Fruit fly (Drosophila melanogaster): ENCODE results near the gene hoe1.

The hoe1 gene

DNA sequence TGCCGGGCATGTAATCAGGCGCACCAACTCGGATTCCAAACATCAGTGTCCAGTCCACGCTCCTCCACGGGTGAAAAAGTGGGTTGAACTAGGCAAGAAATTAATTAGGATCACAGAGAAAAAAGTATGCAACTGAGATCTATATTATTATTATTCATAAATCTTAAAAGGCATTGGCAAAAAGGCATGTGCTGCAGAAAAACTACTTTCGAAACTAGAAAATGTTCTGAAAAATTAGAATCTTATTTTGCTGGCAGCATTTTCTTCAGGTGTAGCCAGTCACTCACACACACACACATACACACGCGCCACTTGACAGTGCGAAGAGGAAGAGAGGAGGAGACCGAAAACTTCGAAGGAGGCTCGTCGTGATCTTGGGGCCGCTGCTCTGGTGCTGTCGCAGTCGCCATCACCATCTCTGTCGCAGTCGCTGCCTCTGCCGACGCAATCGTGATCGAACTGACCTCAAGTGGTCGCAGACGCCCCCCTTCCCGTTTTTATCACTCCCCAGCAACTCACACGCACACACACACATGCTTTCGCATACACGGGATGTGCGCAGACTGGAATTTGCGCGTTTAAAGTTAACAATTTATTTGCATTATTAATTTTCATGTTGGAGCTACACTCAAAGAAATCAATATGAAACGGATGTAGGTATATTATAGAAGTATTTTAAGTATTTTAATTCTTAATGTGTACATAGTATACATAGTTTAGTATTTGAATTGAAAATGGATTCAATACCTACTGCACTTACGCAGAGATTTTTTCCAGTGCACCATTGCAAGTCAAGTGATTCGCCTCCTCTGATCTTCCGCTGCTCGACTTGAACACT is 44.6 kb downstream of the hoe1 start (continued):
- peak; percentile 70 for TF ChIP-seq Oli (tag; optimal IDR thresholded peaks at IDR 0.05)
- no peak for TF ChIP-seq Eip74EF (GFP tag; optimal IDR thresholded peaks at IDR 0.05)
- TF ChIP-seq CG13624 (GFP tag; optimal IDR thresholded peaks at IDR 0.05): no peak
- peak; percentile 36 for TF ChIP-seq CG31224 (GFP tag; IDR thresholded peaks at IDR 0.05)
- TF ChIP-seq CG8944 (GFP tag; optimal IDR thresholded peaks at IDR 0.05): no peak
- no peak for TF ChIP-seq zen2 (GFP tag; IDR thresholded peaks at IDR 0.05; ENCODE audit: partially characterized antibody)
- TF ChIP-seq Asciz (GFP tag; optimal IDR thresholded peaks at IDR 0.05): peak; percentile 12
- TF ChIP-seq Med (GFP tag): peak; percentile 71
- TF ChIP-seq Dp (GFP tag; optimal IDR thresholded peaks at IDR 0.05): no peak
- TF ChIP-seq Dfd (GFP tag; optimal IDR thresholded peaks at IDR 0.05): no peak
- peak; percentile 19 for TF ChIP-seq Blimp-1 (GFP tag; optimal IDR thresholded peaks at IDR 0.05)
- TF ChIP-seq her (GFP tag; optimal IDR thresholded peaks at IDR 0.05): no peak
- TF ChIP-seq corto (GFP tag; optimal IDR thresholded peaks at IDR 0.05): peak; percentile 87
- TF ChIP-seq CG3838 (GFP tag; optimal IDR thresholded peaks at IDR 0.05): no peak
- TF ChIP-seq ap (GFP tag; IDR thresholded peaks at IDR 0.05): peak; percentile 31; the same call in 1 of the 2 replicates
- TF ChIP-seq CG7556 (GFP tag; optimal IDR thresholded peaks at IDR 0.05): peak; percentile 39
- no peak for TF ChIP-seq p53 (GFP tag; optimal IDR thresholded peaks at IDR 0.05)
- peak; percentile 43 for TF ChIP-seq CG9215 (GFP tag; IDR thresholded peaks at IDR 0.05)
- no peak for TF ChIP-seq YL-1 (GFP tag; optimal IDR thresholded peaks at IDR 0.05)
- no peak for TF ChIP-seq CG12744 (GFP tag; optimal IDR thresholded peaks at IDR 0.05)
- peak; percentile 88 for TF ChIP-seq Ets65A (GFP tag)
- TF ChIP-seq ase (GFP tag; IDR thresholded peaks at IDR 0.05): peak; percentile 72; the same call in 2 of the 3 replicates
- peak; percentile 67 for TF ChIP-seq CG15269 (tag; optimal IDR thresholded peaks at IDR 0.05)
- TF ChIP-seq CG15696 (tag; optimal IDR thresholded peaks at IDR 0.05): peak; percentile 27
- TF ChIP-seq NC2α (GFP tag; optimal IDR thresholded peaks at IDR 0.05): peak; percentile 8
- TF ChIP-seq klu (GFP tag; IDR thresholded peaks at IDR 0.05): peak; percentile 44
- TF ChIP-seq Chrac-16 (GFP tag; optimal IDR thresholded peaks at IDR 0.05): peak; percentile 69
- TF ChIP-seq trem (tag; optimal IDR thresholded peaks at IDR 0.05): peak; percentile 46
- TF ChIP-seq CG13296 (GFP tag; optimal IDR thresholded peaks at IDR 0.05): peak; percentile 26
- TF ChIP-seq pfk (GFP tag; optimal IDR thresholded peaks at IDR 0.05): no peak
- TF ChIP-seq en (GFP tag; optimal IDR thresholded peaks at IDR 0.05): no peak
- TF ChIP-seq CG3281 (GFP tag; optimal IDR thresholded peaks at IDR 0.05): peak; percentile 52
- peak; percentile 24 for TF ChIP-seq ssp (GFP tag; IDR thresholded peaks at IDR 0.05)
- TF ChIP-seq CG10462 (GFP tag; optimal IDR thresholded peaks at IDR 0.05): no peak
- no peak for TF ChIP-seq CG9876 (GFP tag; optimal IDR thresholded peaks at IDR 0.05)
- TF ChIP-seq Poxn (GFP tag; IDR thresholded peaks at IDR 0.05): no peak
- TF ChIP-seq Elba2 (GFP tag; optimal IDR thresholded peaks at IDR 0.05): no peak
- no peak for TF ChIP-seq Deaf1 (tag; optimal IDR thresholded peaks at IDR 0.05)
- peak; percentile 59 for TF ChIP-seq CG34422 (GFP tag; IDR thresholded peaks at IDR 0.05)
- TF ChIP-seq sna (GFP tag; IDR thresholded peaks at IDR 0.05; ENCODE audit: partially characterized antibody): no peak
- peak; percentile 72 for TF ChIP-seq ranshi (GFP tag; IDR thresholded peaks at IDR 0.05)
- peak; percentile 39; the same call in 2 of the 3 replicates for TF ChIP-seq CG14050 (GFP tag; IDR thresholded peaks at IDR 0.05)
- TF ChIP-seq CG18764 (GFP tag; optimal IDR thresholded peaks at IDR 0.05): peak; percentile 43
- TF ChIP-seq CG14860 (GFP tag; IDR thresholded peaks at IDR 0.05; ENCODE audit: partially characterized antibody): no peak
- TF ChIP-seq Meics (GFP tag; optimal IDR thresholded peaks at IDR 0.05): peak; percentile 49
- peak; percentile 62 for TF ChIP-seq grau (tag; optimal IDR thresholded peaks at IDR 0.05)
- TF ChIP-seq aop (GFP tag; IDR thresholded peaks at IDR 0.05): no peak
- TF ChIP-seq Stat92E (GFP tag; optimal IDR thresholded peaks at IDR 0.05): no peak
- TF ChIP-seq psq (GFP tag; optimal IDR thresholded peaks at IDR 0.05): no peak

Data from whole organism, embryonic.